Worm (Caenorhabditis elegans) whole organism, L3 larva: ENCODE results near the gene acdh-6.

ENCODE experiments used
- ama-1 ChIP-seq: fragments of 150-350 bp; optimal IDR thresholded peaks from 2 replicates; lab custom pipeline; 2018
- daf-12 ChIP-seq: fragments of 150-350 bp; optimal IDR thresholded peaks from 2 replicates; lab custom pipeline; 2014; ENCODE audit warnings: missing biosample characterization, missing genetic modification reagents, missing genetic modification characterization
- elt-1 ChIP-seq: fragments of 150-350 bp; optimal IDR thresholded peaks from 2 replicates; lab custom pipeline; 2014; ENCODE audit warnings: missing biosample characterization, missing genetic modification characterization
- nhr-237 ChIP-seq: fragments of 150-350 bp; optimal IDR thresholded peaks from 2 replicates; lab custom pipeline; 2014; ENCODE audit warnings: missing biosample characterization, missing genetic modification characterization
- nhr-43 ChIP-seq: sonication (generic microtip); optimal IDR thresholded peaks from 2 replicates; lab custom pipeline; 2016; ENCODE audit warnings: mild to moderate bottlenecking, missing genetic modification characterization, missing compliant biosample characterization; ENCODE audit not compliant: poor library complexity, severe bottlenecking
- nhr-76 ChIP-seq: fragments of 150-350 bp; sonication (generic microtip); optimal IDR thresholded peaks from 5 replicates; lab custom pipeline; 2014; ENCODE audit warnings: missing biosample characterization, missing genetic modification characterization
- pha-4 ChIP-seq: fragments of 150-350 bp; optimal IDR thresholded peaks from 2 replicates; lab custom pipeline; 2014; ENCODE audit warnings: missing biosample characterization, missing genetic modification reagents, missing genetic modification characterization
- pqm-1 ChIP-seq: fragments of 150-350 bp; optimal IDR thresholded peaks from 2 replicates; lab custom pipeline; 2017; ENCODE audit warnings: missing biosample characterization, missing genetic modification characterization, inconsistent platforms
- skn-1 ChIP-seq: fragments of 150-350 bp; optimal IDR thresholded peaks from 2 replicates; lab custom pipeline; 2014; ENCODE audit warnings: missing biosample characterization, missing genetic modification characterization
- snpc-4 ChIP-seq: fragments of 150-350 bp; optimal IDR thresholded peaks from 2 replicates; lab custom pipeline; 2014; ENCODE audit warnings: missing biosample characterization, missing genetic modification characterization
- tbx-2 ChIP-seq: sonication (generic microtip); optimal IDR thresholded peaks from 2 replicates; lab custom pipeline; 2016; ENCODE audit warnings: mild to moderate bottlenecking, missing genetic modification characterization, missing compliant biosample characterization
- unc-39 ChIP-seq: sonication (generic microtip); optimal IDR thresholded peaks from 4 replicates; lab custom pipeline; 2017; ENCODE audit warnings: missing biosample characterization, missing genetic modification characterization
- unc-62 ChIP-seq: fragments of 150-350 bp; sonication (generic microtip); optimal IDR thresholded peaks from 4 replicates; lab custom pipeline; 2014; ENCODE audit warnings: missing biosample characterization, missing genetic modification reagents, missing genetic modification characterization

ce11 chrIII:8555682-8556081 lies 5.3 kb upstream of the acdh-6 start:
- TF ChIP-seq pqm-1 (tag; lab: Kevin White, UChicago), result no peak
- no peak for TF ChIP-seq snpc-4 (tag; lab: Kevin White, UChicago)
- TF ChIP-seq daf-12 (tag; lab: Kevin White, UChicago), result no peak
- TF ChIP-seq ama-1, result no peak
- TF ChIP-seq pha-4 (tag; lab: Kevin White, UChicago), result no peak
- TF ChIP-seq unc-62 (GFP tag; lab: Kevin White, UChicago), result no peak
- no peak for TF ChIP-seq skn-1 (tag; lab: Kevin White, UChicago)
- no peak for TF ChIP-seq tbx-2 (tag; lab: Kevin White, UChicago)
- no peak for TF ChIP-seq nhr-76 (tag; lab: Kevin White, UChicago)
- no peak for TF ChIP-seq elt-1
- TF ChIP-seq unc-39 (tag; lab: Kevin White, UChicago), result no peak
- no peak for TF ChIP-seq nhr-237 (tag; lab: Kevin White, UChicago)
- TF ChIP-seq nhr-43, result no peak
